ENCODE assay signal across 5 fruit fly cellular contexts in genomic region chrX:16570572-16571224, dm6.
TF ChIP-seq lines count a peak whose summit lies in the region.

No protein-coding gene starts in this region.

- no peak for TF ChIP-seq CTCF in whole organism, embryonic (GFP tag; optimal IDR thresholded peaks at IDR 0.05; lab: Kevin White, UChicago)

TF ChIP-seq in whole organism, adult, 20 proteins besides CTCF, POLR2A, EP300 and RAD21:
- TF ChIP-seq pad (GFP tag; optimal IDR thresholded peaks at IDR 0.05; lab: Kevin White, UChicago) (no peak), CG7101 (tag; optimal IDR thresholded peaks at IDR 0.05; lab: Kevin White, UChicago) (no peak), kay (GFP tag; lab: Kevin White, UChicago; ENCODE audit: borderline replicate concordance) (peak; percentile 72)

TF ChIP-seq in whole organism, embryonic, 481 proteins besides CTCF, POLR2A, EP300 and RAD21 (continues in another document):
- TF ChIP-seq caup (GFP tag; optimal IDR thresholded peaks at IDR 0.05; lab: Kevin White, UChicago; ENCODE audit: severe bottlenecking) = no peak
- TF ChIP-seq CG31388 (GFP tag; optimal IDR thresholded peaks at IDR 0.05; lab: Kevin White, UChicago) = no peak
- no peak for TF ChIP-seq ken (GFP tag; IDR thresholded peaks at IDR 0.05; lab: Robert Waterston, UW)
- TF ChIP-seq Pdp1 (GFP tag; optimal IDR thresholded peaks at IDR 0.05; lab: Kevin White, UChicago) = no peak
- TF ChIP-seq CG4854 (GFP tag; optimal IDR thresholded peaks at IDR 0.05; lab: Kevin White, UChicago) = no peak
- TF ChIP-seq croc (GFP tag; conservative IDR thresholded peaks at IDR 0.05; lab: Robert Waterston, UW) = no peak
- no peak for TF ChIP-seq CG12299 (tag; optimal IDR thresholded peaks at IDR 0.05; lab: Kevin White, UChicago)
- TF ChIP-seq Adf1 (GFP tag; IDR thresholded peaks at IDR 0.05; lab: Robert Waterston, UW) = no peak
- no peak for TF ChIP-seq CG7271 (tag; optimal IDR thresholded peaks at IDR 0.05; lab: Kevin White, UChicago)
- no peak for TF ChIP-seq CG6765 (GFP tag; optimal IDR thresholded peaks at IDR 0.05; lab: Kevin White, UChicago)
- TF ChIP-seq wdn (GFP tag; IDR thresholded peaks at IDR 0.05; lab: Robert Waterston, UW) = no peak
- TF ChIP-seq Ptx1 (GFP tag; IDR thresholded peaks at IDR 0.05; lab: Robert Waterston, UW) = peak; percentile 11; the same call in 1 of the 2 replicates
- TF ChIP-seq Atf3 (GFP tag; optimal IDR thresholded peaks at IDR 0.05; lab: Kevin White, UChicago) = no peak
- TF ChIP-seq lola (GFP tag; optimal IDR thresholded peaks at IDR 0.05; lab: Kevin White, UChicago) = no peak
- no peak for TF ChIP-seq CG1792 (GFP tag; optimal IDR thresholded peaks at IDR 0.05; lab: Kevin White, UChicago)
- TF ChIP-seq CG13894 (tag; optimal IDR thresholded peaks at IDR 0.05; lab: Kevin White, UChicago) = no peak
- no peak for TF ChIP-seq D (optimal IDR thresholded peaks at IDR 0.05; lab: Kevin White, UChicago)
- no peak for TF ChIP-seq D (GFP tag; optimal IDR thresholded peaks at IDR 0.05; lab: Kevin White, UChicago)
- no peak for TF ChIP-seq CG7372 (GFP tag; IDR thresholded peaks at IDR 0.05; lab: Robert Waterston, UW)
- no peak for TF ChIP-seq Scr (GFP tag; IDR thresholded peaks at IDR 0.05; lab: Robert Waterston, UW; ENCODE audit: partially characterized antibody)
- no peak for TF ChIP-seq CG6175 (GFP tag; IDR thresholded peaks at IDR 0.05; lab: Robert Waterston, UW)
- peak; percentile 18 for TF ChIP-seq disco-r (GFP tag; optimal IDR thresholded peaks at IDR 0.05; lab: Kevin White, UChicago)
- TF ChIP-seq CG2120 (GFP tag; optimal IDR thresholded peaks at IDR 0.05; lab: Kevin White, UChicago) = peak; percentile 48

TF ChIP-seq in whole organism, prepupa, 60 proteins besides CTCF, POLR2A, EP300 and RAD21:
- TF ChIP-seq pdm3 (GFP tag; optimal IDR thresholded peaks at IDR 0.05; lab: Kevin White, UChicago) = peak; percentile 12
- no peak for TF ChIP-seq Ets96B (tag; optimal IDR thresholded peaks at IDR 0.05; lab: Kevin White, UChicago)
- no peak for TF ChIP-seq CG8632 (GFP tag; optimal IDR thresholded peaks at IDR 0.05; lab: Kevin White, UChicago)
- peak; percentile 32 for TF ChIP-seq Eip78C (GFP tag; lab: Kevin White, UChicago)
- no peak for TF ChIP-seq Sox102F (GFP tag; optimal IDR thresholded peaks at IDR 0.05; lab: Kevin White, UChicago)
- 0 out of 2 replicates have a peak, but pooled peaks have one; percentile 32 for TF ChIP-seq CG15336 (GFP tag; IDR thresholded peaks at IDR 0.05; lab: Robert Waterston, UW)
- peak; percentile 9 for TF ChIP-seq fkh (GFP tag; optimal IDR thresholded peaks at IDR 0.05; lab: Kevin White, UChicago)
- peak; percentile 43; the same call in 1 of the 3 replicates for TF ChIP-seq CG8119 (GFP tag; IDR thresholded peaks at IDR 0.05; lab: Robert Waterston, UW)
- no peak for TF ChIP-seq Smox (GFP tag; optimal IDR thresholded peaks at IDR 0.05; lab: Kevin White, UChicago)

TF ChIP-seq in whole organism, pupa, 21 proteins besides CTCF, POLR2A, EP300 and RAD21:
- TF ChIP-seq rn (GFP tag; IDR thresholded peaks at IDR 0.05; lab: Robert Waterston, UW) = no peak
- TF ChIP-seq CG8301 (tag; optimal IDR thresholded peaks at IDR 0.05; lab: Kevin White, UChicago) = no peak
- TF ChIP-seq CG10348 (GFP tag; IDR thresholded peaks at IDR 0.05; lab: Robert Waterston, UW) = no peak
- no peak for TF ChIP-seq CG34367 (tag; optimal IDR thresholded peaks at IDR 0.05; lab: Kevin White, UChicago)
- peak; percentile 42; the same call in 1 of the 2 replicates for TF ChIP-seq Ets98B (GFP tag; IDR thresholded peaks at IDR 0.05; lab: Robert Waterston, UW)
- TF ChIP-seq CG12605 (GFP tag; IDR thresholded peaks at IDR 0.05; lab: Robert Waterston, UW) = no peak
- TF ChIP-seq CG9948 (tag; optimal IDR thresholded peaks at IDR 0.05; lab: Kevin White, UChicago) = no peak
- TF ChIP-seq EcR (GFP tag; optimal IDR thresholded peaks at IDR 0.05; lab: Kevin White, UChicago) = no peak
- no peak for TF ChIP-seq CG17806 (tag; optimal IDR thresholded peaks at IDR 0.05; lab: Kevin White, UChicago)
- no peak for TF ChIP-seq CG13204 (GFP tag; optimal IDR thresholded peaks at IDR 0.05; lab: Kevin White, UChicago)
- TF ChIP-seq CG4496 (GFP tag; IDR thresholded peaks at IDR 0.05; lab: Robert Waterston, UW) = peak; percentile 68; the same call in 2 of the 3 replicates
- no peak for TF ChIP-seq CG8159 (tag; optimal IDR thresholded peaks at IDR 0.05; lab: Kevin White, UChicago)
- TF ChIP-seq fd96Ca (GFP tag; IDR thresholded peaks at IDR 0.05; lab: Robert Waterston, UW) = no peak
- TF ChIP-seq Pif1A (GFP tag; optimal IDR thresholded peaks at IDR 0.05; lab: Kevin White, UChicago) = no peak
- TF ChIP-seq CG15710 (tag; optimal IDR thresholded peaks at IDR 0.05; lab: Kevin White, UChicago) = no peak
- TF ChIP-seq CG32121 (GFP tag; IDR thresholded peaks at IDR 0.05; lab: Robert Waterston, UW) = peak; percentile 58
- no peak for TF ChIP-seq Pif1B (GFP tag; optimal IDR thresholded peaks at IDR 0.05; lab: Kevin White, UChicago)

TF ChIP-seq in whole organism, wandering third instar larva, 38 proteins besides CTCF, POLR2A, EP300 and RAD21:
- TF ChIP-seq ey (GFP tag; optimal IDR thresholded peaks at IDR 0.05; lab: Kevin White, UChicago) (peak; percentile 21), foxo (GFP tag; optimal IDR thresholded peaks at IDR 0.05; lab: Kevin White, UChicago) (no peak), rgr (GFP tag; optimal IDR thresholded peaks at IDR 0.05; lab: Kevin White, UChicago) (no peak)
TF ChIP-seq in whole organism, wandering third instar larva: peak in this region for 1.
